Worm (Caenorhabditis elegans): ENCODE results near the gene sdn-1.

DNA sequence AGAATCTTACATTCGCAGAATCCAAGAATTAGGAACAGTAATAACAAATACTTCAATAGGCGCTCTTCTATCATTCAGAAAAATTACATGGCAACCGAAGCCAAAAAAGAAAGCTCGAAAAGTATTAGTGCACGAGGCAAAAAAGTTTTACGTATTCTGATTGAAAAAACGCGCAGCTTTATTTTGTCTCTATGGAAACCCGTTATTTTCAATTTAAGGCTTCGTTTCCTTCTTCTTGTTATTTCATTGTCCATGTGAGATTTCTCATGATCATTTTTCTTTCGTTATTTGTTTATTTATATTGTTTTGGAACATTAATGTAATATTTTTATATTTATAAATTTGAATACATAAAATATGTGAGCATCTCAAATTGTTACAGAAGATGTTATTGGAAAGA lies 3.7 kb downstream of the sdn-1 start, which contains the start of gene F57C7.4:
- no peak for TF ChIP-seq med-1 (GFP tag; optimal IDR thresholded peaks at IDR 0.05; ENCODE audit: insufficient read depth)
- TF ChIP-seq ztf-23 (GFP tag; IDR thresholded peaks at IDR 0.05): no peak
- no peak for TF ChIP-seq ztf-29 (GFP tag; IDR thresholded peaks at IDR 0.05)
- no peak for TF ChIP-seq tab-1 (GFP tag; IDR thresholded peaks at IDR 0.05)
- TF ChIP-seq flt-1 (GFP tag; IDR thresholded peaks at IDR 0.05): no peak
- no peak for TF ChIP-seq klf-2 (GFP tag; conservative IDR thresholded peaks at IDR 0.05)
- TF ChIP-seq T22C8.4 (GFP tag; IDR thresholded peaks at IDR 0.05): no peak

Measured in whole organism, midembryonic.